Fruit fly (Drosophila melanogaster): Measurements from ENCODE around the gene CG46466.

CG46466 gene

DNA sequence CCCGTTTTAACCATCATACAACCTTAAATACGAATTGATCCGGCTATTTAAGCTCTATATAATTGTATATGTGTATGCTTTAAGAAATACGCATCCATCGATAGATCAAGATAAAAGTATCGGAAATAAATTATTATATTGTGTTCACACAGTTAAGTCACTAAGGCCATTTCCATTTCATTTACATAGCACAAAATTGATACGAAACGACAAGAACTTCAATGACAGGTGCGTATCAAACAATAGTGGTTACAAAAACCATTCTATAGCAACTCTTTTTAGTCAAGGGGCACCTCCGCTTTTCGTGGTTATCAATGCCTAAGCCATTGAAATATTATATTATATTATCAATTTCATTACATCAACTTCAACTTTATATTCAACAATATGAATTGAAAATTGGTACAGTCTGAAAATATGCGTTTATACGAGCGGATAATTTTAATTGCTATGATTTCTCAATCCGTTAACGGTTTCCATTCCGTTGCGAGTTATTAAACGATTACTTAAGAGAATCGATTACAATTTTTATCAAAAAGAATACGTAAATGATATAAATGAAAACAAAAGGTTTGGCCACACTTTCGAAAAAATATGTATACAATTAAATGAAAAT lies at the start of gene CG46466, which contains the start of gene Slip1 (continued):
- no peak for TF ChIP-seq CG10543 (GFP tag; optimal IDR thresholded peaks at IDR 0.05)
- no peak for TF ChIP-seq CG33213 (GFP tag; optimal IDR thresholded peaks at IDR 0.05)
- TF ChIP-seq Bdp1 (GFP tag; optimal IDR thresholded peaks at IDR 0.05), result no peak
- TF ChIP-seq Adf1 (GFP tag; IDR thresholded peaks at IDR 0.05), result no peak
- no peak for TF ChIP-seq CG12744 (GFP tag; optimal IDR thresholded peaks at IDR 0.05)
- no peak for TF ChIP-seq dmrt99B (tag; optimal IDR thresholded peaks at IDR 0.05)
- TF ChIP-seq lilli (GFP tag; optimal IDR thresholded peaks at IDR 0.05), result no peak
- no peak for TF ChIP-seq CG1602 (GFP tag; optimal IDR thresholded peaks at IDR 0.05)
- no peak for TF ChIP-seq CG17186 (GFP tag; optimal IDR thresholded peaks at IDR 0.05)
- no peak for TF ChIP-seq E2f2 (GFP tag; IDR thresholded peaks at IDR 0.05)
- no peak for TF ChIP-seq Lpt (GFP tag; optimal IDR thresholded peaks at IDR 0.05)
- TF ChIP-seq zfh2 (GFP tag; optimal IDR thresholded peaks at IDR 0.05), result peak; percentile 13
- peak; percentile 30 for TF ChIP-seq pzg (GFP tag; optimal IDR thresholded peaks at IDR 0.05)
- peak; percentile 17 for TF ChIP-seq CG2120 (GFP tag; optimal IDR thresholded peaks at IDR 0.05)
- TF ChIP-seq CG12071 (GFP tag; optimal IDR thresholded peaks at IDR 0.05), result no peak
- peak; percentile 79 for TF ChIP-seq CG1603 (tag; optimal IDR thresholded peaks at IDR 0.05)
- TF ChIP-seq sd (tag; optimal IDR thresholded peaks at IDR 0.05), result no peak
- TF ChIP-seq Ada2b (GFP tag; IDR thresholded peaks at IDR 0.05), result no peak
- TF ChIP-seq CG9437 (GFP tag; optimal IDR thresholded peaks at IDR 0.05), result peak; percentile 93
- peak; percentile 93 for TF ChIP-seq CG11723 (GFP tag; optimal IDR thresholded peaks at IDR 0.05)
- TF ChIP-seq Lhr (GFP tag; optimal IDR thresholded peaks at IDR 0.05), result peak; percentile 42
- no peak for TF ChIP-seq ham (GFP tag; IDR thresholded peaks at IDR 0.05)
- no peak for TF ChIP-seq Pdp1 (GFP tag; optimal IDR thresholded peaks at IDR 0.05)
- peak; percentile 24 for TF ChIP-seq CG17359 (tag; optimal IDR thresholded peaks at IDR 0.05)
- no peak for TF ChIP-seq CG4854 (GFP tag; optimal IDR thresholded peaks at IDR 0.05)
- TF ChIP-seq CG30431 (GFP tag; optimal IDR thresholded peaks at IDR 0.05), result no peak
- TF ChIP-seq Chrac-16 (GFP tag; optimal IDR thresholded peaks at IDR 0.05), result peak; percentile 7
- TF ChIP-seq gem (tag; optimal IDR thresholded peaks at IDR 0.05), result peak; percentile 57
- no peak for TF ChIP-seq Doc3 (GFP tag; IDR thresholded peaks at IDR 0.05; ENCODE audit: partially characterized antibody)
- peak; percentile 78; the same call in 1 of the 3 replicates for TF ChIP-seq CG17361 (GFP tag; IDR thresholded peaks at IDR 0.05)
- peak; percentile 28 for TF ChIP-seq CG2712 (tag; optimal IDR thresholded peaks at IDR 0.05)
- TF ChIP-seq CG14710 (tag; optimal IDR thresholded peaks at IDR 0.05), result peak; percentile 62
- no peak for TF ChIP-seq CG6254 (GFP tag; optimal IDR thresholded peaks at IDR 0.05)
- TF ChIP-seq CG2129 (GFP tag; IDR thresholded peaks at IDR 0.05; ENCODE audit: partially characterized antibody), result no peak
- no peak for TF ChIP-seq Six4 (GFP tag; optimal IDR thresholded peaks at IDR 0.05)
- no peak for TF ChIP-seq CG3163 (GFP tag; optimal IDR thresholded peaks at IDR 0.05)
- peak; percentile 44 for TF ChIP-seq CG2116 (GFP tag; optimal IDR thresholded peaks at IDR 0.05)
- TF ChIP-seq sens (GFP tag), result peak; percentile 65
- TF ChIP-seq CG34422 (GFP tag; IDR thresholded peaks at IDR 0.05), result no peak; the same call in 2 of the 3 replicates
- no peak for TF ChIP-seq CrebB (tag; optimal IDR thresholded peaks at IDR 0.05)
- no peak for TF ChIP-seq h (optimal IDR thresholded peaks at IDR 0.05)
- TF ChIP-seq nmo (GFP tag; optimal IDR thresholded peaks at IDR 0.05), result peak; percentile 58
- TF ChIP-seq HmgZ (tag; optimal IDR thresholded peaks at IDR 0.05), result peak; percentile 25
- TF ChIP-seq gt (GFP tag; IDR thresholded peaks at IDR 0.05), result no peak
- TF ChIP-seq BEAF-32 (GFP tag; optimal IDR thresholded peaks at IDR 0.05), result peak; percentile 73
- peak; percentile 13 for TF ChIP-seq Sox100B (GFP tag; optimal IDR thresholded peaks at IDR 0.05)
- peak; percentile 37 for TF ChIP-seq CG4820 (GFP tag; optimal IDR thresholded peaks at IDR 0.05)
- TF ChIP-seq CG18011 (GFP tag; optimal IDR thresholded peaks at IDR 0.05), result no peak
- no peak for TF ChIP-seq B-H2 (GFP tag; optimal IDR thresholded peaks at IDR 0.05)
- TF ChIP-seq knrl (GFP tag; IDR thresholded peaks at IDR 0.05; ENCODE audit: partially characterized antibody), result no peak

Data from whole organism, embryonic.